Fruit fly (Drosophila melanogaster): Measurements from ENCODE around the gene tna.

tna gene

DNA sequence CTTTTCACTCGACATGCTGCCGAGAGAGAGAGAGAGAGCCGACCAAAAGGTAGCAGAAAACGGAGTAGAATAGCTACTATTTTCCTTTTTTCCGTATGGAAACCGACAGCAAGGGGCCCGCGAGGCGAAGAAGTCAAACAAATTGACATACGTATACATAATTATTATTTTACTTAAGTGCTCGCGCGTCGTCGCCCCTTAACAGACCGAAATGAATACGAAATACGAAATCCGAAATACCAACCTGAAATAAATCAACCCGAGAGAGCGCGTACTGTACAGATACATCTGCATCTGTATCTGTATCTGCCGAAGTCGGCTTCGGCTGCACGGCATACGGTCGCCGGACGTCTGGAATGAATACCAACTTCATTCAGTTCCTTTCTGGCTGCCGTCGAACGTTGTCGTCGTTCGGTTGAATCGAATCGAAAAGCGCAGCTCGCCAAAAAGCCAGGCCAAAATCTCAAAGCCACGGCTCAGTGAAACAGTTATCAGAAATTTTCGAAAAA lies 22.2 kb downstream of the tna start (continued):
- no peak for TF ChIP-seq CG10274 (GFP tag; optimal IDR thresholded peaks at IDR 0.05)
- peak; percentile 39 for TF ChIP-seq bcd (GFP tag; optimal IDR thresholded peaks at IDR 0.05)
- TF ChIP-seq CG14050 (GFP tag; IDR thresholded peaks at IDR 0.05), result peak; percentile 42; the same call in 2 of the 3 replicates
- peak; percentile 84 for TF ChIP-seq ci (GFP tag; IDR thresholded peaks at IDR 0.05)
- no peak for TF ChIP-seq Sox102F (GFP tag; optimal IDR thresholded peaks at IDR 0.05)
- TF ChIP-seq Hr39 (optimal IDR thresholded peaks at IDR 0.05), result no peak
- TF ChIP-seq CG16813 (GFP tag; IDR thresholded peaks at IDR 0.05; ENCODE audit: partially characterized antibody), result peak; percentile 50; the same call in 2 of the 3 replicates
- TF ChIP-seq CG11247 (GFP tag; IDR thresholded peaks at IDR 0.05), result peak; percentile 50; the same call in 1 of the 2 replicates
- TF ChIP-seq yki (optimal IDR thresholded peaks at IDR 0.05), result no peak
- TF ChIP-seq gt (GFP tag; IDR thresholded peaks at IDR 0.05), result no peak
- peak; percentile 78 for TF ChIP-seq CG10543 (GFP tag; optimal IDR thresholded peaks at IDR 0.05)
- TF ChIP-seq CG13624 (GFP tag; optimal IDR thresholded peaks at IDR 0.05), result peak; percentile 4
- TF ChIP-seq Dfd (GFP tag; optimal IDR thresholded peaks at IDR 0.05), result no peak
- no peak for TF ChIP-seq pnt (GFP tag; optimal IDR thresholded peaks at IDR 0.05)
- peak; percentile 69; the same call in 1 of the 3 replicates for TF ChIP-seq gce (GFP tag; IDR thresholded peaks at IDR 0.05)
- no peak for TF ChIP-seq dan (GFP tag; IDR thresholded peaks at IDR 0.05)
- TF ChIP-seq Tbp (GFP tag; optimal IDR thresholded peaks at IDR 0.05), result no peak
- 0 out of 2 replicates have a peak, but pooled peaks have one; percentile 14 for TF ChIP-seq CG32772 (GFP tag; IDR thresholded peaks at IDR 0.05)
- peak; percentile 70 for TF ChIP-seq CG17328 (GFP tag; IDR thresholded peaks at IDR 0.05)
- no peak for TF ChIP-seq danr (GFP tag; IDR thresholded peaks at IDR 0.05)
- peak; percentile 85; the same call in 2 of the 3 replicates for TF ChIP-seq so (GFP tag; IDR thresholded peaks at IDR 0.05)
- TF ChIP-seq CG42726 (GFP tag; IDR thresholded peaks at IDR 0.05; ENCODE audit: partially characterized antibody), result peak; percentile 86
- TF ChIP-seq CG10321 (GFP tag; IDR thresholded peaks at IDR 0.05), result peak; percentile 63; the same call in 1 of the 2 replicates
- peak; percentile 65 for TF ChIP-seq lbe (GFP tag; optimal IDR thresholded peaks at IDR 0.05)
- no peak for TF ChIP-seq nerfin-2 (GFP tag; IDR thresholded peaks at IDR 0.05; ENCODE audit: partially characterized antibody)
- peak; percentile 70 for TF ChIP-seq sr (GFP tag; IDR thresholded peaks at IDR 0.05)
- no peak for TF ChIP-seq sima (GFP tag; optimal IDR thresholded peaks at IDR 0.05)
- no peak; the same call in 1 of the 2 replicates for TF ChIP-seq CG31441 (GFP tag; IDR thresholded peaks at IDR 0.05)
- no peak for TF ChIP-seq esg (GFP tag; conservative IDR thresholded peaks at IDR 0.05)
- no peak for TF ChIP-seq CG11085 (GFP tag; IDR thresholded peaks at IDR 0.05)
- TF ChIP-seq ewg (GFP tag; optimal IDR thresholded peaks at IDR 0.05), result no peak
- TF ChIP-seq vnd (GFP tag; IDR thresholded peaks at IDR 0.05; ENCODE audit: partially characterized antibody), result no peak
- no peak for TF ChIP-seq disco-r (GFP tag; optimal IDR thresholded peaks at IDR 0.05)
- no peak for TF ChIP-seq trh (GFP tag; optimal IDR thresholded peaks at IDR 0.05)
- peak; percentile 4 for TF ChIP-seq trem (tag; optimal IDR thresholded peaks at IDR 0.05)
- peak; percentile 35 for TF ChIP-seq pho (GFP tag; optimal IDR thresholded peaks at IDR 0.05)
- peak; percentile 2 for TF ChIP-seq fd3F (GFP tag; optimal IDR thresholded peaks at IDR 0.05)
- peak; percentile 37 for TF ChIP-seq CG1832 (GFP tag; optimal IDR thresholded peaks at IDR 0.05)
- no peak for TF ChIP-seq Lim3 (GFP tag; IDR thresholded peaks at IDR 0.05)
- TF ChIP-seq D19B (GFP tag; optimal IDR thresholded peaks at IDR 0.05), result no peak
- TF ChIP-seq gsb-n (tag; optimal IDR thresholded peaks at IDR 0.05), result peak; percentile 31
- peak; percentile 42; the same call in 1 of the 3 replicates for TF ChIP-seq knrl (GFP tag; IDR thresholded peaks at IDR 0.05; ENCODE audit: partially characterized antibody)
- TF ChIP-seq Fer1 (GFP tag; optimal IDR thresholded peaks at IDR 0.05), result peak; percentile 51
- TF ChIP-seq Lpt (GFP tag; optimal IDR thresholded peaks at IDR 0.05), result no peak
- no peak for TF ChIP-seq CG4820 (GFP tag; optimal IDR thresholded peaks at IDR 0.05)
- no peak for TF ChIP-seq grn (GFP tag; optimal IDR thresholded peaks at IDR 0.05)
- TF ChIP-seq bbx (GFP tag; IDR thresholded peaks at IDR 0.05; ENCODE audit: partially characterized antibody), result peak; percentile 74
- TF ChIP-seq CG9215 (GFP tag; IDR thresholded peaks at IDR 0.05), result no peak
- TF ChIP-seq nmo (GFP tag; optimal IDR thresholded peaks at IDR 0.05), result no peak
- no peak for TF ChIP-seq Doc3 (GFP tag; IDR thresholded peaks at IDR 0.05; ENCODE audit: partially characterized antibody)
- TF ChIP-seq Nf-YA (GFP tag; IDR thresholded peaks at IDR 0.05), result no peak
- TF ChIP-seq CG4730 (GFP tag; IDR thresholded peaks at IDR 0.05), result no peak

Data from whole organism, embryonic.